Worm (Caenorhabditis elegans) whole organism, L3 larva: Measurements from ENCODE around the gene F40F8.1.

Source experiments
- aly-2 ChIP-seq: fragments of 150-350 bp; optimal IDR thresholded peaks from 2 replicates; lab custom pipeline; 2014; ENCODE audit warnings: missing biosample characterization, missing genetic modification characterization
- ama-1 ChIP-seq: fragments of 150-350 bp; optimal IDR thresholded peaks from 2 replicates; lab custom pipeline; 2018
- egl-27 ChIP-seq: sonication (generic microtip); optimal IDR thresholded peaks from 4 replicates; lab custom pipeline; 2017; ENCODE audit warnings: missing biosample characterization, missing genetic modification reagents, missing genetic modification characterization
- fos-1 ChIP-seq: fragments of 150-350 bp; optimal IDR thresholded peaks from 2 replicates; lab custom pipeline; 2014; ENCODE audit warnings: missing biosample characterization, missing genetic modification characterization
- hmg-11 ChIP-seq: sonication (generic microtip); optimal IDR thresholded peaks from 2 replicates; lab custom pipeline; 2016; ENCODE audit warnings: missing genetic modification characterization, missing compliant biosample characterization
- lin-15B ChIP-seq: fragments of 150-350 bp; optimal IDR thresholded peaks from 2 replicates; lab custom pipeline; 2014; ENCODE audit warnings: missing biosample characterization, missing genetic modification characterization
- lin-39 ChIP-seq: fragments of 150-350 bp; optimal IDR thresholded peaks from 2 replicates; lab custom pipeline; 2018; ENCODE audit warnings: missing biosample characterization, missing genetic modification reagents, missing genetic modification characterization
- nhr-23 ChIP-seq: fragments of 150-350 bp; optimal IDR thresholded peaks from 2 replicates; lab custom pipeline; 2014; ENCODE audit warnings: missing biosample characterization, missing genetic modification reagents, missing genetic modification characterization
- nhr-237 ChIP-seq: fragments of 150-350 bp; optimal IDR thresholded peaks from 2 replicates; lab custom pipeline; 2014; ENCODE audit warnings: missing biosample characterization, missing genetic modification characterization
- nhr-76 ChIP-seq: fragments of 150-350 bp; sonication (generic microtip); optimal IDR thresholded peaks from 5 replicates; lab custom pipeline; 2014; ENCODE audit warnings: missing biosample characterization, missing genetic modification characterization
- pqm-1 ChIP-seq: fragments of 150-350 bp; optimal IDR thresholded peaks from 2 replicates; lab custom pipeline; 2017; ENCODE audit warnings: missing biosample characterization, missing genetic modification characterization, inconsistent platforms
- skn-1 ChIP-seq: fragments of 150-350 bp; optimal IDR thresholded peaks from 2 replicates; lab custom pipeline; 2014; ENCODE audit warnings: missing biosample characterization, missing genetic modification characterization
- snpc-4 ChIP-seq: fragments of 150-350 bp; optimal IDR thresholded peaks from 2 replicates; lab custom pipeline; 2014; ENCODE audit warnings: missing biosample characterization, missing genetic modification characterization
- zag-1 ChIP-seq: fragments of 150-350 bp; optimal IDR thresholded peaks from 2 replicates; lab custom pipeline; 2014; ENCODE audit warnings: missing biosample characterization, missing genetic modification characterization

- TF ChIP-seq lin-15B (tag; lab: Kevin White, UChicago) = no peak
- no peak for TF ChIP-seq hmg-11
- TF ChIP-seq ama-1 (lab: Kevin White, UChicago) = no peak
- TF ChIP-seq skn-1 = no peak
- TF ChIP-seq fos-1 (tag; lab: Kevin White, UChicago) = no peak
- TF ChIP-seq snpc-4 (tag; lab: Kevin White, UChicago) = no peak
- no peak for TF ChIP-seq nhr-237 (tag; lab: Kevin White, UChicago)
- TF ChIP-seq zag-1 (tag; lab: Kevin White, UChicago) = no peak
- TF ChIP-seq egl-27 = no peak
- TF ChIP-seq nhr-76 (tag; lab: Kevin White, UChicago) = no peak
- no peak for TF ChIP-seq nhr-23 (tag; lab: Kevin White, UChicago)
- no peak for TF ChIP-seq lin-39 (tag; lab: Kevin White, UChicago)
- no peak for TF ChIP-seq pqm-1 (tag; lab: Kevin White, UChicago)
- no peak for TF ChIP-seq aly-2 (tag; lab: Kevin White, UChicago)
These were observed 26.3 kb upstream of the F40F8.1 start for ce11 chrII:11101171-11101570.
